Worm (Caenorhabditis elegans) whole organism, midembryonic: Measurements from ENCODE around the gene cpg-7.

ENCODE experiments used
- T22C8.4 ChIP-seq: fragments of 200-800 bp; sonication (Bioruptor generic); IDR thresholded peaks from 2 replicates; pipeline ENCODE4 v1.3.6; 2022; ENCODE audit warnings: missing genetic modification characterization, missing compliant biosample characterization
- cog-1 ChIP-seq: sonication (generic microtip); optimal IDR thresholded peaks from 2 replicates; lab custom pipeline; 2016; ENCODE audit warnings: missing genetic modification characterization, missing compliant biosample characterization
- flt-1 ChIP-seq: fragments of 200-800 bp; sonication (Bioruptor generic); IDR thresholded peaks from 2 replicates; pipeline ENCODE4 v1.3.6; 2022; ENCODE audit warnings: missing genetic modification characterization, missing compliant biosample characterization
- klf-2 ChIP-seq: fragments of 200-800 bp; sonication (Bioruptor generic); conservative IDR thresholded peaks from 2 replicates; pipeline ENCODE4 v1.3.6; 2022; ENCODE audit warnings: missing genetic modification reagents, missing genetic modification characterization, missing compliant biosample characterization
- med-1 ChIP-seq: sonication (generic microtip); optimal IDR thresholded peaks from 2 replicates; lab custom pipeline; 2017; ENCODE audit warnings: missing genetic modification characterization, mild to moderate bottlenecking, missing compliant biosample characterization, antibody characterized with exemption, missing genetic modification reagents; ENCODE audit not compliant: insufficient read depth
- ref-1 ChIP-seq: fragments of 200-800 bp; sonication (Bioruptor generic); conservative IDR thresholded peaks from 2 replicates; pipeline ENCODE4 v1.3.6; 2022; ENCODE audit warnings: missing genetic modification reagents, missing genetic modification characterization, missing compliant biosample characterization
- tab-1 ChIP-seq: fragments of 200-800 bp; sonication (Bioruptor generic); IDR thresholded peaks from 2 replicates; pipeline ENCODE4 v1.3.6; 2022; ENCODE audit warnings: missing genetic modification characterization, missing compliant biosample characterization
- ztf-23 ChIP-seq: fragments of 200-800 bp; sonication (Bioruptor generic); IDR thresholded peaks from 2 replicates; pipeline ENCODE4 v1.3.6; 2022; ENCODE audit warnings: missing genetic modification reagents, missing genetic modification characterization, missing compliant biosample characterization
- ztf-29 ChIP-seq: fragments of 200-800 bp; sonication (Bioruptor generic); IDR thresholded peaks from 2 replicates; pipeline ENCODE4 v1.3.6; 2022; ENCODE audit warnings: missing genetic modification reagents, missing genetic modification characterization, missing compliant biosample characterization

The cpg-7 gene

DNA sequence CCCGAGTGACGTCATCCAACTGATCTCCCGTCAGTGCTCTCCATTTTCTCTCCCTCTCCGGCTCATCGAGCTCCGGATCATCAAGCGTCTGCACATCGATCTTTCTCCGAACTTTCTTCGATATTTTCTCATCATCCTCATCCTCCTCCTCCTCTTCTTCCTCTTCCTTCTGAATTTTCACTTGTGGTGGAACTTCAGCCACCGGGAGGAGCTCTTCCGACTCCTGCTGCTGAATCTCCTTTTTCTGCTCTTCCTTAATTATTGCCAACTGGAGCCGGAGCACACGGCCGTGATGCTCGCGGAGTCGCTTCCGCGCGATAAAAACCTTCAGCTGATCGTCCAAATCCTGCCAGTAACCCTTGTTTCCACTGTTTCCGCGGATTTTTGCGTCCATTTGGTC lies 27.3 kb upstream of the cpg-7 start:
- TF ChIP-seq tab-1 (GFP tag; lab: Robert Waterston, UW) (no peak), flt-1 (GFP tag; lab: Robert Waterston, UW) (no peak), T22C8.4 (GFP tag; lab: Robert Waterston, UW) (no peak), ztf-23 (GFP tag; lab: Robert Waterston, UW) (no peak), klf-2 (GFP tag; lab: Robert Waterston, UW) (no peak), med-1 (GFP tag; lab: Kevin White, UChicago) (no peak), ref-1 (GFP tag; lab: Robert Waterston, UW) (no peak), ztf-29 (no peak), cog-1 (no peak)

DNA sequence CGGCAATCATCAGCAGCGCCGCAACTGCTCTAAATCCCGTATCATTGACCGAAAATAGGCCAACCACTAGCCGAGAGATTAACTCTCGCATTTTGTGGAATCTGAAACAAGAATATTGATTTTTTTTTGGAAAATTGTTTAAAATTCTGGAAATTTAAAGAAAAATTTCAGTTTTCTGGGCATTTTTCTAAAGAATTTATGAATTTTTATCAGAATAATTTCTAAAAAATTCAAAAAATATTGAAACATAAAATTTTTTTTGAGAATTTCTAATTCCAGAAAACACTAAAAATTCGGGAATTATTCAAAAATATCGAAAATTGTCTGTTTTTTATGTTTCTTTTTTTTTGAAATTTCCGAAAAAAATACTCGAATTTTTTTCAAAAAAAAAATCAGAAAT lies 23.7 kb upstream of the cpg-7 start, which contains the start of gene algn-3:
Gene algn-3, minus strand, starts transcription at position 101 of the 400 bp plus-strand sequence.
- TF ChIP-seq cog-1 (no peak), ref-1 (GFP tag; lab: Robert Waterston, UW) (no peak), klf-2 (GFP tag; lab: Robert Waterston, UW) (no peak), tab-1 (GFP tag; lab: Robert Waterston, UW) (no peak), flt-1 (GFP tag; lab: Robert Waterston, UW) (no peak), med-1 (GFP tag; lab: Kevin White, UChicago) (no peak), T22C8.4 (GFP tag; lab: Robert Waterston, UW) (no peak), ztf-23 (GFP tag; lab: Robert Waterston, UW) (no peak), ztf-29 (no peak)

DNA sequence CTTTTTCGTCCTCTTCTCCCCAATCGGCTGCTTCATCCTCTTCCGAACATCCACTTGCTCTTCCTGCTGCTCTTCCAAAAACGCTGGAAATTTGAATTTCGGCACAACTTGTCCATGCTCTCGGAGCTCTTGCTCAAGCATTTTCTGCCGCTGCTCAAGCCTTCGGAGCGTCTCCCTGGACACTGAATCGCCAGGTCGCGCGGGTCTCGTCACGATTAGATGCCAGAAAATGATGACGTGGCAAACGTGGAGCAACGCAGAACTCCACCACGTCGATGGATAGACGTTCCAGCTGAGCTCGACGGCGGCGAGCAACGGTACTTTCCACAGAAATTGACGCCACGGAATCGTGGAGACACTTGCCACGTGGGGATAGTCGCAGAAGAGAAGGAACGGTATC lies 20.2 kb upstream of the cpg-7 start:
- TF ChIP-seq med-1 (GFP tag; lab: Kevin White, UChicago) (no peak), T22C8.4 (GFP tag; lab: Robert Waterston, UW) (no peak), cog-1 (no peak), klf-2 (GFP tag; lab: Robert Waterston, UW) (no peak), ref-1 (GFP tag; lab: Robert Waterston, UW) (no peak), flt-1 (GFP tag; lab: Robert Waterston, UW) (no peak), tab-1 (GFP tag; lab: Robert Waterston, UW) (no peak), ztf-29 (no peak), ztf-23 (GFP tag; lab: Robert Waterston, UW) (no peak)

DNA sequence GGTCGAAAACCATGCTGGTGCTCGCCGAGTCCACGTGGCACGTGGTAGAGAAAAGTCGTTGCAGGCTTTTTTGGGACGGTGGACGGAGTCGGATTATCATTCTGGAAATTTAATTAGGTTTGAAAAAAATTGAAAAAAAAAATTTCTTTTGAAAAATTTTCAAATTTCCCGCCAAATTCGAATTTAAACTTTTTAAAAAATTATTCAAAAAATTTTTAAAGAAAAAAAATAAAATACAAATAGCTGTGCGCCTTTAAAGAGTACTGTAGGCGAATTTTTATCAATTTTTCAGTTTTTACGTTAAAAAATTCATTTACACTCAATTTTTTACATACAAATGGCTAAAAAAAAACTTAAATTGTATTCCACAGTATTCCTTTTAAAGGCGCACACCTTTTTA lies 17.8 kb upstream of the cpg-7 start, which contains the start of gene K09E4.3:
Gene K09E4.3, minus strand, starts transcription at position 101 of the 400 bp plus-strand sequence.
- TF ChIP-seq ztf-23 (GFP tag; lab: Robert Waterston, UW) (no peak), ztf-29 (no peak)

DNA sequence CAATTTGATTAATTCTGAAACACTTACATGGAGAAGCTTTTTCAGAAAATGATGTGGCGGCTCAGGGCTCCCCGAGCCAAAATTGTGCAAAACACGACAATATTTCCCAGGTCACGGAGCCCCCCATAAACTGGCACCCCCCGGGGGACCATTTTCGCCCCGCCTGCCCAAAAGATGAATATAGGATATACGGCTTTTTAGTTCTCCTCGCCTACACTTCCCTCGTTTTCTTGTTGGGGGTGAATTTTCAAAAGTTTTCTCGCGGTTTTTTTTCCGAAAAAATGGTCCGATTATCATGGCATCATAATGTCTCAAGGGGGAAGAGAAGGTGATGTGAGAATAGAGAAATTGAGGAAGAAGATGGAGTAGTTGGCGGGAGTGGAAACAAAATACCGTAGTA lies 13.0 kb upstream of the cpg-7 start, which contains the start of gene K09E4.4:
Gene K09E4.4, minus strand, starts transcription at position 101 of the 400 bp plus-strand sequence.
- TF ChIP-seq ref-1 (GFP tag; lab: Robert Waterston, UW), result no peak
- no peak for TF ChIP-seq klf-2 (GFP tag; lab: Robert Waterston, UW)
- TF ChIP-seq T22C8.4 (GFP tag; lab: Robert Waterston, UW), result no peak
- TF ChIP-seq cog-1, result no peak

DNA sequence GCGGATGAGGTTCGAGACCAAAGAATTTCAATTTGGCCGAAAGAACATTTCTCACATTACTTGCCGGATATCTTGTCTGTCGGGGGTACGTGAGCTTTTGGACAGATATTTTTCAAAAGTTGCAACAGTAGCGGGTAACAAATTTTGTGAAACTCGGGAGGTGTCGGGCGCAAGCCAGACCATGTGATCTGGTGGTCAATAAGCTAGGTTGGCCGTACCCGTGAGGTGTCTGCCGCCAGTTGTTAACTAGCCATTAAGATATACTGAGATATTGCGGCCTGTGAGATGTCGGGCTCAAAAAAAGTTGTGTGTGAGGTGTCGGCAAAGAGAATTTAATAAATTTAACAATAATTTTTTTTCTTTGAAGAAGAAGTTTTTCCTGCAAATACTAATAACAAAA lies 9.4 kb upstream of the cpg-7 start:
- TF ChIP-seq klf-2 (GFP tag; lab: Robert Waterston, UW) (no peak), ztf-29 (no peak), flt-1 (GFP tag; lab: Robert Waterston, UW) (no peak), tab-1 (GFP tag; lab: Robert Waterston, UW) (no peak), med-1 (GFP tag; lab: Kevin White, UChicago) (no peak)

DNA sequence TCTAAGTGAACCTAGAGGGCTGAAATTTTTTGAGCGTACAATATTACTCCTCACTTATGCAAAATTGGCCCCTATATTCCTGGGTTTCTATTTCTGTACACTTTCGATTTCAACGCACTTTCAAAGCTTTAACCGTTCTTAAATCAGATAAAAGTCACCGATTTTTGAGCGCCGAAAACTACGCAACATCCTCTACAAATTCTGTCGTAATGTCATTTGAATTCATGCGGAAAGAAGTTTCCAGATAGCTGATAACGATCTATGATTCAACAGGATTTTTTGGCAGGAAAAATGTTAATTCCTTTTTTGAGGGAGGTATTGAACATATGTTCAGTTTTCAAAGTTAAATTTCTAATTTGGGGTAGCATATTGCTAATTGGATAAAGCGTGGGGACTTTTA lies 3.8 kb upstream of the cpg-7 start:
- no peak for TF ChIP-seq ref-1 (GFP tag; lab: Robert Waterston, UW)
- TF ChIP-seq flt-1 (GFP tag; lab: Robert Waterston, UW), result no peak
- TF ChIP-seq T22C8.4 (GFP tag; lab: Robert Waterston, UW), result no peak
- TF ChIP-seq cog-1, result no peak
- no peak for TF ChIP-seq ztf-29
- TF ChIP-seq med-1 (GFP tag; lab: Kevin White, UChicago), result no peak
- no peak for TF ChIP-seq tab-1 (GFP tag; lab: Robert Waterston, UW)
- TF ChIP-seq ztf-23 (GFP tag; lab: Robert Waterston, UW), result no peak
- TF ChIP-seq klf-2 (GFP tag; lab: Robert Waterston, UW), result no peak

DNA sequence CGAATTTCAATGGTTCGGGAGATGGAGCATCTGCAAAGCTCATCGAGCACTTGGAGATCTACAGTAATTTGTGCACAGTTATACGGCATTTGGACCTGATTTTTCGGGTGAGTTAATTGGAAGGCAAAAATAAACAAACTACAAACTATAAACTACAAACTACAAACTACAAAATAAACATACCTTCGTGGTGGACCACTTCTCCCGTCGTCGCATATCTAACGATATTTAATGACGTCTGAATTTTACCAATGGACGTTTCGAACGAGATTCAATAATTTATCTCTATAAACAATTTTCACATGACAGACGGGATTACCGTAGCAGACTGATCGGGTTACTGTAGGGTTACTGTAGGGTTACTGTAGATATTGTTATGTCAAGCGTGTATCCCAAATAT lies 2.9 kb downstream of the cpg-7 start:
- TF ChIP-seq tab-1 (GFP tag; lab: Robert Waterston, UW), result no peak
- TF ChIP-seq klf-2 (GFP tag; lab: Robert Waterston, UW), result no peak
- TF ChIP-seq ztf-23 (GFP tag; lab: Robert Waterston, UW), result no peak
- TF ChIP-seq med-1 (GFP tag; lab: Kevin White, UChicago), result no peak

DNA sequence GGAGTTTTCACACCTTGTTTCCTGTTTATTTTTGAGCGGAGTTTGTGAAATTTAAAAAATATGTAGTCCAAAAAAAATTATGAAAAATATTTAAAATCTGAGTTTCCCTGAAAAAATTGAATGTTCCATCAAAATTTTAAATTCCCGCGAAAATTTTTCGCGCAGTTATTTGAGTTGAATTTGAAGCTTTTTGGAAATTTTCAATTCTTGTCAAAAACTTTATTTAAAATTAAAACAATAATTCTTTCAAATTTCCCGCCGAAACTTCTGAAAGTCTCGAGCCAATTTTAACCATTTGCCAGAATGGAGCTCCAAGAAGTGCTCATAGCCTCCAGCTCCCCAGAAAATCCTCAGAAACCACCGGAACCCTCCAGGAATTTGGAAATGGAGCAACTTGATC lies 4.6 kb downstream of the cpg-7 start, which contains the start of gene gur-4:
Gene gur-4, plus strand, starts transcription at position 301 of the 400 bp plus-strand sequence.
- no peak for TF ChIP-seq flt-1 (GFP tag; lab: Robert Waterston, UW)
- no peak for TF ChIP-seq T22C8.4 (GFP tag; lab: Robert Waterston, UW)
- no peak for TF ChIP-seq klf-2 (GFP tag; lab: Robert Waterston, UW)
- TF ChIP-seq ztf-23 (GFP tag; lab: Robert Waterston, UW), result no peak
- no peak for TF ChIP-seq ref-1 (GFP tag; lab: Robert Waterston, UW)
- no peak for TF ChIP-seq tab-1 (GFP tag; lab: Robert Waterston, UW)
- TF ChIP-seq med-1 (GFP tag; lab: Kevin White, UChicago), result no peak
- no peak for TF ChIP-seq cog-1
- TF ChIP-seq ztf-29, result no peak

DNA sequence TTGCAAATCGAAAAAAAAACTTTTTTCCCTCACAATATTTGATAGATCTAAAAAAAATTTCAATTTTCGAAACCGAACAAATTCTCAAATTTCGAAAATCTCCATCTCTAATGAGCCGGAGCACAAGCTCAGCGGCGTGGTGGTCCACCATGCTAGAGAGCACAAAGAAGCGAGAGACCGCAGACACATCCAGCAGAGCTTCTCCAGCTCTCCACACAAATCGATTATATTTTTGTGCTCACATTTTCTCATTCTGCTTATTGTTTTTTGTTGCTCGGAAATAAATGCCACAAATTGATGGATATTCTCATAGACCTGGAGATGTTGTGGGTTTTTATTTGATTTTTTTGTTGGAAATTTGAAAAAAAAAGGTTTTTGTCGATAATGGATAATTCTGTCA lies 6.9 kb downstream of the cpg-7 start:
- TF ChIP-seq tab-1 (GFP tag; lab: Robert Waterston, UW), result no peak
- TF ChIP-seq klf-2 (GFP tag; lab: Robert Waterston, UW), result no peak
- TF ChIP-seq ztf-23 (GFP tag; lab: Robert Waterston, UW), result no peak
- no peak for TF ChIP-seq flt-1 (GFP tag; lab: Robert Waterston, UW)
- TF ChIP-seq ztf-29, result no peak
- no peak for TF ChIP-seq med-1 (GFP tag; lab: Kevin White, UChicago)
- TF ChIP-seq T22C8.4 (GFP tag; lab: Robert Waterston, UW), result no peak
- TF ChIP-seq ref-1 (GFP tag; lab: Robert Waterston, UW), result no peak
- TF ChIP-seq cog-1, result no peak
